Worm (Caenorhabditis elegans): ENCODE measurements around the gene dhs-15.

DNA sequence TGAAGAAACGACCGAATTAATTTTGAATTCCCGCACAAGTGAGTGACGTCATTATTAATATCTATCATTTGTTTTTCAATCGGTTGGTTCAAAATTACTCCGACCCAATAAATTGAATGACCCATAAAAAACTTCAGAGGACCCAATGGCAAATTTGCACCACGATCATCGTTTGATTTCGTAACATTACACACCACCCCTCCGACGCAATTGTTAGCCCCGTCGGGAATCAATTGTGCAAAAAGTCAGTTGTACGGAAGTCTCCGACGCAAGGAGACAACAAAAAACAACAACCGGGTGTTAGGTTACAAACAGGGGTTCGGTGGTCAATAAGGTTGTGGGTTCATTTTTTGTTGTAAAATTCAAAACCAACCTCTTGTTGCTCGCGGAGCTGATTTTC, 32.3 kb upstream of the dhs-15 start:
- TF ChIP-seq dao-5 (tag; optimal IDR thresholded peaks at IDR 0.05) = no peak
- TF ChIP-seq him-1 (tag; optimal IDR thresholded peaks at IDR 0.05) = no peak
- TF ChIP-seq W03F9.2 (tag; optimal IDR thresholded peaks at IDR 0.05) = no peak

Data from whole organism, L4/young adult.